Worm (Caenorhabditis elegans) whole organism, L4 larva: ENCODE results near the gene T20F7.1.

ENCODE experiments used
- D1046.2 ChIP-seq: fragments of 200-800 bp; sonication (Bioruptor generic); IDR thresholded peaks from 2 replicates; pipeline ENCODE4 v1.3.6; 2022; ENCODE audit warnings: missing genetic modification characterization, missing compliant biosample characterization
- F26F4.8 ChIP-seq: fragments of 200-800 bp; sonication (Bioruptor generic); conservative IDR thresholded peaks from 2 replicates; pipeline ENCODE4 v1.3.6; 2022; ENCODE audit warnings: missing genetic modification characterization, missing compliant biosample characterization
- F37D6.2 ChIP-seq: sonication (generic microtip); optimal IDR thresholded peaks from 2 replicates; lab custom pipeline; 2016; ENCODE audit warnings: mild to moderate bottlenecking, missing genetic modification characterization, missing compliant biosample characterization
- T26A8.4 ChIP-seq: fragments of 200-800 bp; sonication (Bioruptor generic); IDR thresholded peaks from 2 replicates; pipeline ENCODE4 v1.3.6; 2022; ENCODE audit warnings: missing genetic modification characterization, missing compliant biosample characterization
- Y105C5A.15 ChIP-seq: fragments of 200-800 bp; sonication (Bioruptor generic); IDR thresholded peaks from 2 replicates; pipeline ENCODE4 v1.3.6; 2022; ENCODE audit warnings: missing genetic modification characterization, missing compliant biosample characterization
- Y75B8A.6 ChIP-seq: fragments of 200-800 bp; sonication (Bioruptor generic); IDR thresholded peaks from 2 replicates; pipeline ENCODE4 v1.3.6; 2022; ENCODE audit warnings: missing genetic modification reagents, missing genetic modification characterization, missing compliant biosample characterization
- aha-1 ChIP-seq: fragments of 150-350 bp; peaks from one replicate; lab custom pipeline; 2014; ENCODE audit warnings: missing biosample characterization, missing genetic modification characterization
- arid-1 ChIP-seq: fragments of 200-800 bp; sonication (Bioruptor generic); conservative IDR thresholded peaks from 2 replicates; pipeline ENCODE4 v1.3.6; 2022; ENCODE audit warnings: missing genetic modification reagents, missing genetic modification characterization, missing compliant biosample characterization
- ceh-20 ChIP-seq: fragments of 200-800 bp; sonication (Bioruptor generic); IDR thresholded peaks from 2 replicates; pipeline ENCODE4 v1.3.6; 2022; ENCODE audit warnings: missing genetic modification reagents, missing genetic modification characterization, missing compliant biosample characterization
- ces-1 ChIP-seq: fragments of 150-350 bp; sonication (generic microtip); optimal IDR thresholded peaks from 4 replicates; lab custom pipeline; 2014; ENCODE audit warnings: missing biosample characterization, missing genetic modification reagents, missing genetic modification characterization
- daf-16 ChIP-seq, 3 experiments: sonication (generic microtip); optimal IDR thresholded peaks; 2 replicates each; lab custom pipeline; 2016 to 2017; ENCODE audit warnings: missing genetic modification characterization in 3 of 3, missing genetic modification reagents in 3 of 3, mild to moderate bottlenecking in 2 of 3, missing compliant biosample characterization in 2 of 3, missing biosample characterization in 1 of 3, moderate library complexity in 1 of 3
- dmd-6 ChIP-seq: fragments of 200-800 bp; sonication (Bioruptor generic); IDR thresholded peaks from 2 replicates; pipeline ENCODE4 v1.3.6; 2022; ENCODE audit warnings: missing genetic modification reagents, missing genetic modification characterization, missing compliant biosample characterization
- dpl-1 ChIP-seq: fragments of 150-350 bp; optimal IDR thresholded peaks from 2 replicates; lab custom pipeline; 2014; ENCODE audit warnings: missing biosample characterization, missing genetic modification reagents, missing genetic modification characterization
- hlh-11 ChIP-seq: fragments of 200-800 bp; sonication (Bioruptor generic); optimal IDR thresholded peaks from 2 replicates; lab custom pipeline; 2018; ENCODE audit warnings: mild to moderate bottlenecking, missing genetic modification characterization, missing compliant biosample characterization
- hlh-30 ChIP-seq: sonication (generic microtip); optimal IDR thresholded peaks from 2 replicates; lab custom pipeline; 2017; ENCODE audit warnings: antibody characterized with exemption, mild to moderate bottlenecking, missing genetic modification characterization, missing compliant biosample characterization; ENCODE audit not compliant: insufficient read depth
- hmg-1.1 ChIP-seq: fragments of 200-800 bp; sonication (Bioruptor generic); IDR thresholded peaks from 2 replicates; pipeline ENCODE4 v1.3.6; 2022; ENCODE audit warnings: missing genetic modification reagents, missing genetic modification characterization, missing compliant biosample characterization
- lin-1 ChIP-seq: fragments of 200-800 bp; sonication (Bioruptor generic); IDR thresholded peaks from 2 replicates; pipeline ENCODE4 v1.3.6; 2022; ENCODE audit warnings: missing genetic modification reagents, missing genetic modification characterization, missing compliant biosample characterization
- lin-29 ChIP-seq: fragments of 200-800 bp; sonication (Bioruptor generic); IDR thresholded peaks from 2 replicates; pipeline ENCODE4 v1.3.6; 2022; ENCODE audit warnings: missing genetic modification reagents, missing genetic modification characterization, missing compliant biosample characterization
- mdl-1 ChIP-seq, 2 experiments: fragments of 150-350 bp in 1 of 2; sonication (generic microtip) in 1 of 2; optimal IDR thresholded peaks; 2 replicates each; lab custom pipeline; 2014 to 2017; ENCODE audit warnings: missing biosample characterization in 2 of 2, missing genetic modification characterization in 2 of 2
- mes-2 ChIP-seq: sonication (generic microtip); optimal IDR thresholded peaks from 2 replicates; lab custom pipeline; 2016; ENCODE audit warnings: missing genotype, mild to moderate bottlenecking, missing genetic modification characterization, missing compliant biosample characterization; ENCODE audit not compliant: poor library complexity, severe bottlenecking
- mxl-3 ChIP-seq: fragments of 200-800 bp; sonication (Bioruptor generic); optimal IDR thresholded peaks from 2 replicates; lab custom pipeline; 2018; ENCODE audit warnings: mild to moderate bottlenecking, missing genetic modification characterization, missing compliant biosample characterization
- nhr-10 ChIP-seq: fragments of 150-350 bp; optimal IDR thresholded peaks from 2 replicates; lab custom pipeline; 2014; ENCODE audit warnings: missing biosample characterization, missing genetic modification characterization
- nhr-102 ChIP-seq: sonication (generic microtip); optimal IDR thresholded peaks from 2 replicates; lab custom pipeline; 2016; ENCODE audit warnings: mild to moderate bottlenecking, missing genetic modification characterization, moderate library complexity, missing compliant biosample characterization
- nhr-11 ChIP-seq: fragments of 150-350 bp; optimal IDR thresholded peaks from 2 replicates; lab custom pipeline; 2014; ENCODE audit warnings: missing biosample characterization, missing genetic modification characterization
- nhr-28 ChIP-seq: fragments of 150-350 bp; optimal IDR thresholded peaks from 2 replicates; lab custom pipeline; 2014; ENCODE audit warnings: missing biosample characterization, missing genetic modification characterization
- nhr-48 ChIP-seq: sonication (generic microtip); optimal IDR thresholded peaks from 2 replicates; lab custom pipeline; 2016; ENCODE audit warnings: mild to moderate bottlenecking, missing genetic modification characterization, missing compliant biosample characterization
- nhr-6 ChIP-seq: fragments of 150-350 bp; optimal IDR thresholded peaks from 2 replicates; lab custom pipeline; 2014; ENCODE audit warnings: missing biosample characterization, missing genetic modification characterization
- nhr-76 ChIP-seq: fragments of 150-350 bp; optimal IDR thresholded peaks from 2 replicates; lab custom pipeline; 2014; ENCODE audit warnings: missing biosample characterization, missing genetic modification characterization
- nhr-77 ChIP-seq: fragments of 150-350 bp; optimal IDR thresholded peaks from 2 replicates; lab custom pipeline; 2014; ENCODE audit warnings: missing biosample characterization, missing genetic modification characterization
- pha-4 ChIP-seq, 2 experiments: fragments of 150-350 bp in 1 of 2; fragments of 200-800 bp in 1 of 2; sonication (Bioruptor generic) in 1 of 2; IDR thresholded peaks in 1 of 2; optimal IDR thresholded peaks in 1 of 2; 2 replicates each; pipeline versions ENCODE4 v1.3.6 to Lab custom; 2014 to 2022; ENCODE audit warnings: missing genetic modification characterization in 2 of 2, missing genetic modification reagents in 2 of 2, missing biosample characterization in 1 of 2, missing compliant biosample characterization in 1 of 2
- rbr-2 ChIP-seq: sonication (generic microtip); optimal IDR thresholded peaks from 2 replicates; lab custom pipeline; 2016; ENCODE audit warnings: missing genotype, missing genetic modification characterization, missing compliant biosample characterization
- set-16 ChIP-seq: fragments of 200-800 bp; sonication (Bioruptor generic); IDR thresholded peaks from 2 replicates; pipeline ENCODE4 v1.3.6; 2022; ENCODE audit warnings: missing genetic modification reagents, missing genetic modification characterization, missing compliant biosample characterization
- snpc-4 ChIP-seq: fragments of 150-350 bp; optimal IDR thresholded peaks from 2 replicates; lab custom pipeline; 2014; ENCODE audit warnings: missing biosample characterization, missing genetic modification characterization
- spr-1 ChIP-seq: sonication (generic microtip); optimal IDR thresholded peaks from 2 replicates; lab custom pipeline; 2016; ENCODE audit warnings: mild to moderate bottlenecking, missing genetic modification characterization, missing compliant biosample characterization
- tra-1 ChIP-seq: fragments of 200-800 bp; sonication (Bioruptor generic); IDR thresholded peaks from 2 replicates; pipeline ENCODE4 v1.3.6; 2022; ENCODE audit warnings: missing genetic modification reagents, missing genetic modification characterization, missing compliant biosample characterization
- unc-62 ChIP-seq, 3 experiments: fragments of 150-350 bp in 1 of 3; sonication (generic microtip); optimal IDR thresholded peaks in 2 of 3; peaks in 1 of 3; 1 replicate in 1 of 3; 2 replicates in 2 of 3; lab custom pipeline; 2014 to 2017; ENCODE audit warnings: missing biosample characterization in 3 of 3, missing genetic modification characterization in 3 of 3, missing genetic modification reagents in 3 of 3, missing genotype in 1 of 3
- zfp-2 ChIP-seq: sonication (generic microtip); optimal IDR thresholded peaks from 2 replicates; lab custom pipeline; 2016; ENCODE audit warnings: mild to moderate bottlenecking, missing genetic modification characterization, missing compliant biosample characterization
- zip-2 ChIP-seq: fragments of 150-350 bp; optimal IDR thresholded peaks from 2 replicates; lab custom pipeline; 2014; ENCODE audit warnings: missing biosample characterization, missing genetic modification characterization
- ztf-7 ChIP-seq: fragments of 150-350 bp; optimal IDR thresholded peaks from 2 replicates; lab custom pipeline; 2014; ENCODE audit warnings: missing biosample characterization, missing genetic modification characterization

T20F7.1 gene

ce11 chrX:16872446-16872962, at the start of gene T20F7.1:
TSS of gene T20F7.1 (plus strand) at chrX:16872912.
- TF ChIP-seq set-16 (0 out of 2 replicates have a peak, but pooled peaks have one; percentile 10), dmd-6 (GFP tag; lab: Robert Waterston, UW) (peak; percentile 73), nhr-48 (no peak), unc-62 (GFP tag; optimal IDR thresholded peaks at IDR 0.05 in 1 of 2; lab: Kevin White, UChicago) (peak in 1 of 2 experiments; percentile 17), unc-62 (tag; optimal IDR thresholded peaks at IDR 0.05; lab: Kevin White, UChicago) (no peak), ztf-7 (no peak), dpl-1 (peak; percentile 43), rbr-2 (peak; percentile 79), F37D6.2 (tag; lab: Kevin White, UChicago) (peak; percentile 16), tra-1 (GFP tag; lab: Robert Waterston, UW) (peak; percentile 42; the same call in 1 of the 2 replicates), hlh-11 (tag; lab: Kevin White, UChicago) (peak; percentile 86), pha-4 (GFP tag; IDR thresholded peaks at IDR 0.05; lab: Robert Waterston, UW) (no peak), pha-4 (tag; optimal IDR thresholded peaks at IDR 0.05; lab: Kevin White, UChicago) (peak; percentile 30), lin-1 (peak; percentile 38; the same call in 1 of the 2 replicates), ces-1 (GFP tag; lab: Kevin White, UChicago) (no peak), nhr-28 (tag; lab: Kevin White, UChicago) (peak; percentile 60), nhr-76 (tag; lab: Kevin White, UChicago) (no peak), nhr-11 (tag; lab: Kevin White, UChicago) (peak; percentile 44), snpc-4 (tag; lab: Kevin White, UChicago) (no peak), ceh-20 (GFP tag; lab: Robert Waterston, UW) (0 out of 2 replicates have a peak, but pooled peaks have one; percentile 56), Y105C5A.15 (GFP tag; lab: Robert Waterston, UW) (no peak), arid-1 (GFP tag; lab: Robert Waterston, UW) (0 out of 2 replicates have a peak, but pooled peaks have one; percentile 45), F26F4.8 (GFP tag; lab: Robert Waterston, UW) (no peak), mxl-3 (GFP tag; lab: Kevin White, UChicago) (peak; percentile 62), aha-1 (tag; lab: Kevin White, UChicago) (peak; percentile 82), hlh-30 (tag; lab: Kevin White, UChicago) (peak; percentile 84), nhr-77 (tag; lab: Kevin White, UChicago) (no peak), nhr-10 (tag; lab: Kevin White, UChicago) (no peak), lin-29 (GFP tag; lab: Robert Waterston, UW) (no peak), D1046.2 (no peak), Y75B8A.6 (GFP tag; lab: Robert Waterston, UW) (no peak), nhr-6 (tag; lab: Kevin White, UChicago) (peak; percentile 17), spr-1 (tag; lab: Kevin White, UChicago) (no peak), zfp-2 (tag; lab: Kevin White, UChicago) (no peak), daf-16 (GFP tag; optimal IDR thresholded peaks at IDR 0.05; lab: Kevin White, UChicago) (peak in 1 of 2 experiments; percentile 87), daf-16 (tag; optimal IDR thresholded peaks at IDR 0.05; lab: Kevin White, UChicago) (peak; percentile 84), nhr-102 (tag; lab: Kevin White, UChicago) (peak; percentile 6), hmg-1.1 (GFP tag; lab: Robert Waterston, UW) (peak; percentile 90), mdl-1 (tag; optimal IDR thresholded peaks at IDR 0.05; lab: Kevin White, UChicago) (peak; percentile 21 to 67), zip-2 (tag; lab: Kevin White, UChicago) (no peak), mes-2 (tag; lab: Kevin White, UChicago) (peak; percentile 84), T26A8.4 (GFP tag; lab: Robert Waterston, UW) (0 out of 2 replicates have a peak, but pooled peaks have one; percentile 24)
